Worm (Caenorhabditis elegans): ENCODE measurements around the gene shk-1.
A peak's percentile ranks its signal among the peaks of the same experiment; 100 is the strongest.

DNA sequence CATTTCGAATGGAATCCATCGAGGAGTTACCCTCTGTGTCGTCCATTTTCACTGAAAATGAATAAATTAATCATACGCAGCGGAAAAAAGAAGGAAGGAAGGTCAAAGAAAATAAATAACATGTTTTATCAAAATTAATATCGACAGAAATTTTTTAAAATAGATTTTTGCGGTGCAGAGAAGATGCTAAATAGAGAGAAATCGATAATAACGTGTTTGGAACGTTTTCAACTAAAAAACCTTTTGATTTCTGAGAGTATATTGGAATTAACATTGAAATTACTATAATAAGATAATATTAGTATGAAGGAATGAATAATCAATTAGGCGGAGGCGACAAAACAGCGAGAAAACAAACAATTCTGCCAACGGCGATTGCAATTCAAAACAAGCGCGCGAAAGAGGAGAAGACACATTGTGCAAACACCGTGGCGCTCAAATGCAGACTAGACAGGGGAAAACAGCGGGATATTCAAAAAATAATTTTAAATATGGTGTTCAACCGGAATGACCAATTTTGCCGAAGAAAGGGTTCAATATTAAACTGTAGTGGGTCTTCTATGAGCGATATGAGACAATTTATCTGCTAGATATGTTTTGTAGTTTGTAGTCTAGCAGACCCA, 41.5 kb upstream of the shk-1 start, which contains the start of gene wee-1.3:
- peak; percentile 79 for TF ChIP-seq W03F9.2 (tag; optimal IDR thresholded peaks at IDR 0.05)
- no peak for TF ChIP-seq him-1 (tag; optimal IDR thresholded peaks at IDR 0.05)
